Worm (Caenorhabditis elegans): Measurements from ENCODE around the gene F58E2.3.

- TF ChIP-seq akir-1 (GFP tag; optimal IDR thresholded peaks at IDR 0.05) (no peak), ztf-18 (tag; optimal IDR thresholded peaks at IDR 0.05) (no peak), ama-1 (optimal IDR thresholded peaks at IDR 0.05) (no peak), ama-1 (GFP tag; optimal IDR thresholded peaks at IDR 0.05) (no peak)
Observed at ce11 chrIV:3501981-3502736, 34.9 kb downstream of the F58E2.3 start.
